Fruit fly (Drosophila melanogaster): ENCODE measurements around the gene Sarm.

Sarm gene

DNA sequence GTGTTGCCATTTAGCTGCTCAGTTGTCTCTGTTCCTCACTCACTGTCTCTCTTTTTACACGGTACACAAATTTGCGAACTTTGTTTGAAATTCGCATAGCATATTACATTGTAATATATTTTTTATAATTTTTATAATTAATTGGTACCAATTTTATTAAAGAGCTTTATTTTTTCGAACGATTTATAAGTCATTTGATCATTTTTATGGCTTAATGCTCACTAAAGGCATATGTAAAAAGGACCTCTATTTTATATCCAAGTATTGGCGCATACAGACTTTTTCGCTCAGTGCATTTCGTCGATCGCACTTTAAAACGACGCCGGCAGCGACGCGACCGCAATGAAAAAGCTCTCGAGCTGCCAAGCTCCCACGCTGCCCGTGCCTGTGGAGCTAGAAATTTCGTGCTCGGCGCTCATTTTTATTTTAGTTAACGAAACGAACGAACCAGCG lies 32.5 kb downstream of the Sarm start (continued):
- peak; percentile 41 for TF ChIP-seq CG15073 (GFP tag; optimal IDR thresholded peaks at IDR 0.05)
- peak; percentile 74 for TF ChIP-seq CG5245 (GFP tag; optimal IDR thresholded peaks at IDR 0.05)
- TF ChIP-seq eve (GFP tag; optimal IDR thresholded peaks at IDR 0.05) = no peak
- peak; percentile 95 for TF ChIP-seq CG11504 (tag; optimal IDR thresholded peaks at IDR 0.05)
- no peak for TF ChIP-seq CG2129 (GFP tag; IDR thresholded peaks at IDR 0.05; ENCODE audit: partially characterized antibody)
- peak; percentile 77 for TF ChIP-seq onecut (GFP tag; IDR thresholded peaks at IDR 0.05)
- peak; percentile 56 for TF ChIP-seq repo (GFP tag; optimal IDR thresholded peaks at IDR 0.05)
- peak; percentile 96 for TF ChIP-seq Aef1 (GFP tag; IDR thresholded peaks at IDR 0.05)
- TF ChIP-seq insv (GFP tag; optimal IDR thresholded peaks at IDR 0.05) = peak in 1 of 2 experiments; percentile 72
- TF ChIP-seq pita (GFP tag; optimal IDR thresholded peaks at IDR 0.05) = no peak
- TF ChIP-seq Antp (GFP tag; optimal IDR thresholded peaks at IDR 0.05) = peak; percentile 78
- TF ChIP-seq mirr (GFP tag; optimal IDR thresholded peaks at IDR 0.05) = peak; percentile 68
- peak; percentile 83 for TF ChIP-seq Doc2 (GFP tag; IDR thresholded peaks at IDR 0.05)
- TF ChIP-seq cg (GFP tag; optimal IDR thresholded peaks at IDR 0.05) = no peak
- peak; percentile 72 for TF ChIP-seq emc (GFP tag; optimal IDR thresholded peaks at IDR 0.05)
- peak; percentile 60 for TF ChIP-seq Bdp1 (GFP tag; optimal IDR thresholded peaks at IDR 0.05)
- peak; percentile 85 for TF ChIP-seq CG18262 (tag; optimal IDR thresholded peaks at IDR 0.05)
- no peak for TF ChIP-seq nerfin-2 (GFP tag; IDR thresholded peaks at IDR 0.05; ENCODE audit: partially characterized antibody)
- peak; percentile 67 for TF ChIP-seq CG17912 (GFP tag; optimal IDR thresholded peaks at IDR 0.05)
- TF ChIP-seq CG7745 (tag; optimal IDR thresholded peaks at IDR 0.05) = no peak
- TF ChIP-seq CG8924 (tag; optimal IDR thresholded peaks at IDR 0.05) = peak; percentile 97
- peak; percentile 91 for TF ChIP-seq CG6854 (GFP tag; optimal IDR thresholded peaks at IDR 0.05)
- peak; percentile 93 for TF ChIP-seq az2 (GFP tag; optimal IDR thresholded peaks at IDR 0.05)
- peak in 1 of 2 experiments; percentile 73 for TF ChIP-seq Trl (optimal IDR thresholded peaks at IDR 0.05)
- TF ChIP-seq Trl (GFP tag; optimal IDR thresholded peaks at IDR 0.05) = peak; percentile 72
- TF ChIP-seq CG10267 (tag; optimal IDR thresholded peaks at IDR 0.05) = peak; percentile 76
- no peak for TF ChIP-seq pros (GFP tag; optimal IDR thresholded peaks at IDR 0.05)
- no peak for TF ChIP-seq ac (GFP tag; optimal IDR thresholded peaks at IDR 0.05)
- TF ChIP-seq NC2α (GFP tag; optimal IDR thresholded peaks at IDR 0.05) = no peak
- peak; percentile 60 for TF ChIP-seq pb (GFP tag; optimal IDR thresholded peaks at IDR 0.05)
- TF ChIP-seq usp (GFP tag; optimal IDR thresholded peaks at IDR 0.05) = no peak
- TF ChIP-seq CG2712 (tag; optimal IDR thresholded peaks at IDR 0.05) = peak; percentile 91
- no peak for TF ChIP-seq CG9797 (GFP tag; optimal IDR thresholded peaks at IDR 0.05)
- TF ChIP-seq Hand (GFP tag; optimal IDR thresholded peaks at IDR 0.05) = peak; percentile 97
- TF ChIP-seq Dek (tag; optimal IDR thresholded peaks at IDR 0.05) = peak; percentile 99
- TF ChIP-seq shn (GFP tag; optimal IDR thresholded peaks at IDR 0.05) = peak; percentile 82
- TF ChIP-seq CG12071 (GFP tag; optimal IDR thresholded peaks at IDR 0.05) = peak; percentile 70
- TF ChIP-seq pnt (GFP tag; optimal IDR thresholded peaks at IDR 0.05) = peak; percentile 70
- TF ChIP-seq Optix (GFP tag; IDR thresholded peaks at IDR 0.05) = peak; percentile 69; the same call in 2 of the 3 replicates
- peak; percentile 98 for TF ChIP-seq dysf (GFP tag; IDR thresholded peaks at IDR 0.05)
- TF ChIP-seq ab (GFP tag; optimal IDR thresholded peaks at IDR 0.05) = peak; percentile 20
- TF ChIP-seq CG14710 (tag; optimal IDR thresholded peaks at IDR 0.05) = peak; percentile 45
- TF ChIP-seq cad (GFP tag; optimal IDR thresholded peaks at IDR 0.05) = no peak
- TF ChIP-seq wek (GFP tag; optimal IDR thresholded peaks at IDR 0.05) = peak; percentile 19
- TF ChIP-seq CG17359 (tag; optimal IDR thresholded peaks at IDR 0.05) = peak; percentile 91
- peak; percentile 78; the same call in 1 of the 2 replicates for TF ChIP-seq chm (GFP tag; IDR thresholded peaks at IDR 0.05)
- no peak for TF ChIP-seq CG16813 (GFP tag; IDR thresholded peaks at IDR 0.05; ENCODE audit: partially characterized antibody)
- peak; percentile 80 for TF ChIP-seq CG3407 (GFP tag; optimal IDR thresholded peaks at IDR 0.05)
- TF ChIP-seq CG14014 (GFP tag; IDR thresholded peaks at IDR 0.05) = peak; percentile 95
- TF ChIP-seq CG2116 (GFP tag; optimal IDR thresholded peaks at IDR 0.05) = peak; percentile 78
- TF ChIP-seq CG9215 (GFP tag; IDR thresholded peaks at IDR 0.05) = peak; percentile 96

Data from whole organism, embryonic.